Worm (Caenorhabditis elegans) whole organism, young adult: ENCODE data around the gene gut-2.

Experiments
- F23B12.7 ChIP-seq: sonication (generic microtip); optimal IDR thresholded peaks from 2 replicates; lab custom pipeline; 2017; ENCODE audit warnings: missing genetic modification characterization, mild to moderate bottlenecking, missing compliant biosample characterization, antibody characterized with exemption, moderate library complexity; ENCODE audit not compliant: insufficient read depth
- Y79H2A.3 ChIP-seq: fragments of 200-800 bp; sonication (Bioruptor generic); conservative IDR thresholded peaks from 2 replicates; pipeline ENCODE4 v1.3.6; 2022; ENCODE audit warnings: missing genetic modification reagents, missing genetic modification characterization, missing compliant biosample characterization
- aptf-3 ChIP-seq: fragments of 200-800 bp; sonication (Bioruptor generic); IDR thresholded peaks from 2 replicates; pipeline ENCODE4 v1.3.6; 2022; ENCODE audit warnings: missing genetic modification characterization, missing compliant biosample characterization
- ets-4 ChIP-seq: fragments of 200-800 bp; sonication (Bioruptor generic); optimal IDR thresholded peaks from 2 replicates; lab custom pipeline; 2018; ENCODE audit warnings: mild to moderate bottlenecking, missing genetic modification characterization, missing compliant biosample characterization
- let-526 ChIP-seq: fragments of 200-800 bp; sonication (Bioruptor generic); IDR thresholded peaks from 2 replicates; pipeline ENCODE4 v1.3.6; 2022; ENCODE audit warnings: missing genetic modification reagents, missing genetic modification characterization, missing compliant biosample characterization
- let-607 ChIP-seq, 2 experiments: fragments of 200-800 bp in 1 of 2; sonication (Bioruptor generic) in 1 of 2; sonication (generic microtip) in 1 of 2; optimal IDR thresholded peaks; 2 replicates each; lab custom pipeline; 2016 to 2018; ENCODE audit warnings: mild to moderate bottlenecking in 2 of 2, missing compliant biosample characterization in 2 of 2, missing genetic modification characterization in 2 of 2, moderate library complexity in 2 of 2, missing genotype in 1 of 2
- nfya-1 ChIP-seq: sonication (generic microtip); optimal IDR thresholded peaks from 2 replicates; lab custom pipeline; 2017; ENCODE audit warnings: antibody characterized with exemption, missing compliant biosample characterization, missing genetic modification characterization, borderline replicate concordance; ENCODE audit not compliant: insufficient read depth
- nhr-90 ChIP-seq: sonication (generic microtip); optimal IDR thresholded peaks from 2 replicates; lab custom pipeline; 2016; ENCODE audit warnings: missing genotype, mild to moderate bottlenecking, missing genetic modification characterization, missing compliant biosample characterization
- pha-4 ChIP-seq: fragments of 150-350 bp; sonication (generic microtip); optimal IDR thresholded peaks from 2 replicates; lab custom pipeline; 2014; ENCODE audit warnings: missing biosample characterization, missing genetic modification reagents, missing genetic modification characterization
- snpc-4 ChIP-seq, 5 experiments: fragments of 150-350 bp in 1 of 5; sonication (generic microtip) in 4 of 5; optimal IDR thresholded peaks; 2 replicates each; lab custom pipeline; 2014 to 2018; ENCODE audit warnings: missing genetic modification characterization in 5 of 5, missing biosample characterization in 3 of 5, antibody characterized with exemption in 2 of 5, mild to moderate bottlenecking in 2 of 5, missing compliant biosample characterization in 2 of 5, missing genotype in 2 of 5, moderate library complexity in 2 of 5, missing genetic modification reagents in 1 of 5
- unc-62 ChIP-seq: fragments of 150-350 bp; optimal IDR thresholded peaks from 2 replicates; lab custom pipeline; 2014; ENCODE audit warnings: missing biosample characterization, missing genetic modification reagents, missing genetic modification characterization
- ztf-3 ChIP-seq: fragments of 200-800 bp; sonication (Bioruptor generic); optimal IDR thresholded peaks from 2 replicates; lab custom pipeline; 2018; ENCODE audit warnings: mild to moderate bottlenecking, missing genetic modification characterization, missing compliant biosample characterization
- ztf-6 ChIP-seq: fragments of 200-800 bp; sonication (Bioruptor generic); IDR thresholded peaks from 2 replicates; pipeline ENCODE4 v1.3.6; 2022; ENCODE audit warnings: missing genetic modification reagents, missing genetic modification characterization, missing compliant biosample characterization

ce11 chrV:13536058-13536579 lies 38.6 kb downstream of the gut-2 start, which contains the start of gene frpr-5:
- no peak for TF ChIP-seq let-607 (tag; optimal IDR thresholded peaks at IDR 0.05; lab: Kevin White, UChicago)
- no peak for TF ChIP-seq nhr-90 (tag; lab: Kevin White, UChicago)
- TF ChIP-seq ztf-3 (GFP tag; lab: Kevin White, UChicago), result no peak
- no peak for TF ChIP-seq snpc-4 (GFP tag; optimal IDR thresholded peaks at IDR 0.05; lab: Kevin White, UChicago)
- no peak for TF ChIP-seq snpc-4 (tag; optimal IDR thresholded peaks at IDR 0.05; lab: Kevin White, UChicago)
- no peak for TF ChIP-seq unc-62 (GFP tag; lab: Kevin White, UChicago)
- TF ChIP-seq Y79H2A.3 (GFP tag; lab: Robert Waterston, UW), result no peak
- TF ChIP-seq nfya-1, result no peak
- TF ChIP-seq aptf-3 (GFP tag; lab: Robert Waterston, UW), result no peak
- no peak for TF ChIP-seq pha-4 (tag; lab: Kevin White, UChicago)
- no peak for TF ChIP-seq let-526
- TF ChIP-seq ets-4 (GFP tag; lab: Kevin White, UChicago), result no peak
- no peak for TF ChIP-seq F23B12.7 (tag; lab: Kevin White, UChicago)
- no peak for TF ChIP-seq ztf-6 (GFP tag; lab: Robert Waterston, UW)
